Worm (Caenorhabditis elegans) whole organism, early embryonic: ENCODE measurements around the gene K12H6.2.

Experiments
- B0310.2 ChIP-seq: sonication (generic microtip); optimal IDR thresholded peaks from 2 replicates; lab custom pipeline; 2016; ENCODE audit warnings: mild to moderate bottlenecking, missing genetic modification characterization, missing compliant biosample characterization
- F13C5.2 ChIP-seq: sonication (generic microtip); optimal IDR thresholded peaks from 2 replicates; lab custom pipeline; 2017; ENCODE audit warnings: mild to moderate bottlenecking, missing genetic modification characterization, inconsistent platforms, missing compliant biosample characterization
- aly-1 ChIP-seq: sonication (generic microtip); optimal IDR thresholded peaks from 2 replicates; lab custom pipeline; 2016; ENCODE audit warnings: missing genetic modification characterization, missing compliant biosample characterization
- ama-1 ChIP-seq: fragments of 150-350 bp; optimal IDR thresholded peaks from 2 replicates; lab custom pipeline; 2014
- ceh-13 ChIP-seq: fragments of 200-800 bp; sonication (Bioruptor generic); optimal IDR thresholded peaks from 2 replicates; lab custom pipeline; 2018; ENCODE audit warnings: mild to moderate bottlenecking, missing genetic modification characterization, missing compliant biosample characterization
- ceh-36 ChIP-seq: sonication (generic microtip); optimal IDR thresholded peaks from 2 replicates; lab custom pipeline; 2016; ENCODE audit warnings: missing genetic modification characterization, inconsistent platforms, missing compliant biosample characterization
- ets-7 ChIP-seq: sonication (generic microtip); optimal IDR thresholded peaks from 2 replicates; lab custom pipeline; 2016; ENCODE audit warnings: missing genotype, missing genetic modification characterization, missing compliant biosample characterization
- flt-1 ChIP-seq: fragments of 200-800 bp; sonication (Bioruptor generic); IDR thresholded peaks from 2 replicates; pipeline ENCODE4 v1.3.6; 2022; ENCODE audit warnings: missing genetic modification characterization, missing compliant biosample characterization
- hmbx-1 ChIP-seq: sonication (generic microtip); optimal IDR thresholded peaks from 2 replicates; lab custom pipeline; 2016; ENCODE audit warnings: mild to moderate bottlenecking, missing genetic modification characterization, missing compliant biosample characterization
- hmg-4 ChIP-seq: fragments of 200-800 bp; sonication (Bioruptor generic); optimal IDR thresholded peaks from 2 replicates; lab custom pipeline; 2018; ENCODE audit warnings: mild to moderate bottlenecking, missing genetic modification characterization, missing compliant biosample characterization
- hnd-1 ChIP-seq: sonication (generic microtip); optimal IDR thresholded peaks from 2 replicates; lab custom pipeline; 2016; ENCODE audit warnings: missing genetic modification characterization, missing compliant biosample characterization
- pes-1 ChIP-seq: fragments of 200-800 bp; sonication (Bioruptor generic); IDR thresholded peaks from 2 replicates; pipeline ENCODE4 v1.3.6; 2022; ENCODE audit warnings: missing genetic modification reagents, missing genetic modification characterization, missing compliant biosample characterization
- scrt-1 ChIP-seq: fragments of 200-800 bp; sonication (Bioruptor generic); IDR thresholded peaks from 2 replicates; pipeline ENCODE4 v1.3.6; 2022; ENCODE audit warnings: missing genetic modification characterization, missing compliant biosample characterization
- sea-1 ChIP-seq: fragments of 200-800 bp; sonication (Bioruptor generic); conservative IDR thresholded peaks from 2 replicates; pipeline ENCODE4 v1.3.6; 2022; ENCODE audit warnings: missing genetic modification characterization, missing compliant biosample characterization
- tbx-11 ChIP-seq: fragments of 200-800 bp; sonication (Bioruptor generic); IDR thresholded peaks from 2 replicates; pipeline ENCODE4 v1.3.6; 2022; ENCODE audit warnings: missing genetic modification characterization, missing compliant biosample characterization
- tbx-37 ChIP-seq: fragments of 200-800 bp; sonication (Bioruptor generic); conservative IDR thresholded peaks from 2 replicates; pipeline ENCODE4 v1.3.6; 2022; ENCODE audit warnings: missing genetic modification reagents, missing genetic modification characterization, missing compliant biosample characterization
- tra-4 ChIP-seq: sonication (generic microtip); optimal IDR thresholded peaks from 2 replicates; lab custom pipeline; 2017; ENCODE audit warnings: missing genetic modification characterization, missing compliant biosample characterization

The K12H6.2 gene

ce11 chrII:2827859-2828403 lies 12.6 kb upstream of the K12H6.2 start, which contains the start of gene K12H6.8:
Gene K12H6.8 (plus strand): TSS chrII:2827896.
- TF ChIP-seq sea-1 (GFP tag; lab: Robert Waterston, UW), result no peak
- TF ChIP-seq tbx-11 (GFP tag; lab: Robert Waterston, UW), result no peak
- no peak for TF ChIP-seq ceh-36 (tag; lab: Kevin White, UChicago)
- no peak for TF ChIP-seq scrt-1 (GFP tag; lab: Robert Waterston, UW)
- no peak for TF ChIP-seq F13C5.2
- peak; percentile 73 for TF ChIP-seq ama-1
- TF ChIP-seq hmbx-1 (tag; lab: Kevin White, UChicago), result no peak

DNA sequence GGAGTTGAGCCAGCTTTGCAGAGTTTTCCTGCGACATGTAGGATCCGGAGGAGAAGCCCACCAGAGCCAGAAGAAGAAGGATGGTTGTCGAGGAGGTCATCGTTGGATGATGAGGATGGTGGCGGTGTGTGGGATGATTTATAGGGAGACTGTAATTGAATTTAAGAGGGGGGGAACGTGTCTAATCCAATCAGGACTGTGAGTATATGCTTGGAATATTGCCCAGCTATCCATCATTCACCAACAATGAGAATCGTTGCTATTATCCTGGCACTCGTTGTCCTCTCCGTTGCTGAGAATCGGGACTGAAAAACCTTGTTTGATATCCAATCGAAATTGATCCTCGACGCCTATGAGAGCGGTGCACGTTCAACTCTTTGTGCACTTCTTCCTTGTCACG lies 10.7 kb upstream of the K12H6.2 start, which contains the start of gene K12H6.5:
TSS of gene K12H6.5 (minus strand) at position 101 of the 400 bp plus-strand sequence.
- TF ChIP-seq hmbx-1 (tag; lab: Kevin White, UChicago) (no peak), ceh-36 (tag; lab: Kevin White, UChicago) (no peak), ceh-13 (no peak), tbx-37 (no peak), aly-1 (tag; lab: Kevin White, UChicago) (no peak), flt-1 (GFP tag; lab: Robert Waterston, UW) (no peak), pes-1 (GFP tag; lab: Robert Waterston, UW) (no peak), scrt-1 (GFP tag; lab: Robert Waterston, UW) (no peak), hmg-4 (GFP tag; lab: Kevin White, UChicago) (no peak), tbx-11 (GFP tag; lab: Robert Waterston, UW) (no peak)

DNA sequence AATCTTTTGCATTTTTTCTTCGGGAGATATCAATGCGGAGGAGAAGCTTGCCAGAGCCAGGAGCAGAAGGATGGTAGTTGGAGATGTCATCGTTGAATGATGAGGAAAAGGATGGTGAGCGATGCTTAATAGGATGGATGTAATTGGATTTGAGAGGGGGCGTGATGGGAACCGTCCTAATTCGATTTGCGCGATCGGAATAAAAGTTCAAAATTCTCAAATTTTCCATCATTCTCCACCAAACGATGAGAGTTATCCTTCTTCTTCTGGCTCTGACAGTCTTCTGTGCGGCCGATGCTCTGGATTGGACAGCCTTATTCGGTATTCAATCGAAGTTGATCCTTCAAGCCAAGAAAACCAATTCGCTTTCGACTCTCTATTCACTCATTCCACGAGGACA lies 8.8 kb upstream of the K12H6.2 start, which contains the start of the genes K12H6.4 and K12H6.9:
TSS of gene K12H6.4 (minus strand) at position 101 of the 400 bp plus-strand sequence.
TSS of gene K12H6.9 (plus strand) at position 236 of the 400 bp plus-strand sequence.
- no peak for TF ChIP-seq ceh-13
- no peak for TF ChIP-seq aly-1 (tag; lab: Kevin White, UChicago)
- no peak for TF ChIP-seq hmg-4 (GFP tag; lab: Kevin White, UChicago)
- TF ChIP-seq tbx-11 (GFP tag; lab: Robert Waterston, UW), result no peak
- TF ChIP-seq flt-1 (GFP tag; lab: Robert Waterston, UW), result no peak
- no peak for TF ChIP-seq scrt-1 (GFP tag; lab: Robert Waterston, UW)
- no peak for TF ChIP-seq hmbx-1 (tag; lab: Kevin White, UChicago)
- TF ChIP-seq tra-4, result no peak
- no peak for TF ChIP-seq pes-1 (GFP tag; lab: Robert Waterston, UW)
- TF ChIP-seq tbx-37, result no peak
- TF ChIP-seq B0310.2 (tag; lab: Kevin White, UChicago), result no peak
- TF ChIP-seq F13C5.2, result no peak
- TF ChIP-seq ceh-36 (tag; lab: Kevin White, UChicago), result no peak

DNA sequence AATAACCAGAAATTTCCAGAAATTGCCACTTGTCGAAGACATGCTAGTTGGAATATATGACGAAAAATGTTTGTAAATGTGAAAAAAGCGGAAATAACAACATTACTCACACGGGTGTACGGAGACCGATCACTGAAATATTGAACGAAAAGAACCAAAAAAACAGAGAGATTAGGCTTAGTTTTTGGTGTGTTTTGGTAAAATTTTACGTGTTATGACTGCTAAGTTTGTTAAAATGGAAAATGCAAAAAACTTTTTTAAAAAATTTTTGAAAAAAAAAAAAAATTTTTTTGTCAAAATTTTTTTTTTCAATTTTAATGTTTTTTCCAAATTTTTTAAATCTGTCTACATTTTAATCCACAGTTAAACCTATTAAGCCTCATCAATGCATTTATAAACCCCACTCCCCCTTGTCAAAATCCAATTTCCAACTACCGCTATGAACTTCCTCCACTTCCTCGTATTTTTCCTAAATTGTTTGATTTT lies 7.1 kb upstream of the K12H6.2 start, which contains the start of the genes fut-4 and K12H6.10:
TSS of gene fut-4 (minus strand) at position 101 of the 486 bp plus-strand sequence.
TSS of gene K12H6.10 (plus strand) at position 436 of the 486 bp plus-strand sequence.
- TF ChIP-seq B0310.2 (tag; lab: Kevin White, UChicago) (no peak), ama-1 (no peak), hmg-4 (GFP tag; lab: Kevin White, UChicago) (no peak), ceh-36 (tag; lab: Kevin White, UChicago) (no peak), tbx-11 (GFP tag; lab: Robert Waterston, UW) (no peak), ets-7 (tag; lab: Kevin White, UChicago) (no peak), pes-1 (GFP tag; lab: Robert Waterston, UW) (no peak), hmbx-1 (tag; lab: Kevin White, UChicago) (no peak), ceh-13 (no peak), tra-4 (no peak), aly-1 (tag; lab: Kevin White, UChicago) (no peak), hnd-1 (tag; lab: Kevin White, UChicago) (no peak), F13C5.2 (no peak), sea-1 (GFP tag; lab: Robert Waterston, UW) (no peak), scrt-1 (GFP tag; lab: Robert Waterston, UW) (no peak)

- no peak for TF ChIP-seq flt-1 (GFP tag; lab: Robert Waterston, UW)
- no peak for TF ChIP-seq ceh-36 (tag; lab: Kevin White, UChicago)
- TF ChIP-seq hmbx-1 (tag; lab: Kevin White, UChicago), result no peak
- no peak for TF ChIP-seq F13C5.2
- TF ChIP-seq tbx-37, result no peak
- TF ChIP-seq B0310.2 (tag; lab: Kevin White, UChicago), result no peak
- no peak for TF ChIP-seq pes-1 (GFP tag; lab: Robert Waterston, UW)
- TF ChIP-seq hnd-1 (tag; lab: Kevin White, UChicago), result no peak
- TF ChIP-seq tbx-11 (GFP tag; lab: Robert Waterston, UW), result no peak
- TF ChIP-seq scrt-1 (GFP tag; lab: Robert Waterston, UW), result no peak
- no peak for TF ChIP-seq ama-1
- no peak for TF ChIP-seq ets-7 (tag; lab: Kevin White, UChicago)
- TF ChIP-seq aly-1 (tag; lab: Kevin White, UChicago), result no peak
- TF ChIP-seq sea-1 (GFP tag; lab: Robert Waterston, UW), result no peak
- no peak for TF ChIP-seq hmg-4 (GFP tag; lab: Kevin White, UChicago)
- TF ChIP-seq ceh-13, result no peak
- no peak for TF ChIP-seq tra-4
These were observed 1.3 kb upstream of the K12H6.2 start, which contains the start of gene set-13 for ce11 chrII:2816676-2817075. Gene set-13 (plus strand): TSS chrII:2816976.

DNA sequence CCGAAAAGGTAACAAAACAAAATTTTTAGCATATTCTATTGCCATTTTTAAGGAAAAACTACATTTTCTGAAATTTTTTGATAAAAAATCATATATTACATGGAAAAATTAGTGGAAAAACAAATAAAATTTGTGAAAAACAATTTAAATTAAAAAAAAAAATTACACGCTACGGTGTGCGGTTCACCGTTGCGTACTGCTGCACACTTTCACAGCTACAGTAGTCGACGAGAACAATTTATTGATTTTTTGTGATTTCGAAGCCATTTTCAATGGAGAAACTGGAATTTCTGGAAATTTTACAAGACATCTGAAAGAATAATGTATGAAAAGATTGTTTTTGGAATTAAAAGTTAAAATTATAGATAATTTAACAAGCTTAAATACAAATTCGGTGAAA lies 327 bp downstream of the K12H6.2 start:
- no peak for TF ChIP-seq B0310.2 (tag; lab: Kevin White, UChicago)
- TF ChIP-seq scrt-1 (GFP tag; lab: Robert Waterston, UW), result no peak
- no peak for TF ChIP-seq tbx-11 (GFP tag; lab: Robert Waterston, UW)
- TF ChIP-seq pes-1 (GFP tag; lab: Robert Waterston, UW), result no peak
- no peak for TF ChIP-seq ceh-36 (tag; lab: Kevin White, UChicago)
- TF ChIP-seq ets-7 (tag; lab: Kevin White, UChicago), result no peak
- no peak for TF ChIP-seq hmg-4 (GFP tag; lab: Kevin White, UChicago)
- TF ChIP-seq hnd-1 (tag; lab: Kevin White, UChicago), result no peak
- TF ChIP-seq tra-4, result no peak
- TF ChIP-seq F13C5.2, result no peak
- no peak for TF ChIP-seq sea-1 (GFP tag; lab: Robert Waterston, UW)
- no peak for TF ChIP-seq flt-1 (GFP tag; lab: Robert Waterston, UW)
